Fruit fly (Drosophila melanogaster) whole organism, pupa: ENCODE results near the gene Capr.
A peak's percentile ranks its signal among the peaks of the same experiment; 100 is the strongest.

ENCODE experiments used
- CG10348 ChIP-seq: fragments of 200-800 bp; sonication (Bioruptor generic); IDR thresholded peaks from 2 replicates; pipeline ENCODE4 v1.3.6; 2022; ENCODE audit warnings: missing biosample characterization, missing genetic modification characterization
- CG12605 ChIP-seq: fragments of 200-800 bp; sonication (Bioruptor generic); IDR thresholded peaks from 2 replicates; pipeline ENCODE4 v1.3.6; 2022; ENCODE audit warnings: missing biosample characterization, missing genetic modification characterization
- CG13204 ChIP-seq: fragments of 200-800 bp; sonication (Bioruptor generic); optimal IDR thresholded peaks from 2 replicates; lab custom pipeline; 2018; ENCODE audit warnings: missing biosample characterization, mild to moderate bottlenecking, missing genetic modification characterization, moderate library complexity
- CG14655 ChIP-seq: fragments of 200-800 bp; sonication (Bioruptor generic); optimal IDR thresholded peaks from 3 replicates; lab custom pipeline; 2017; ENCODE audit warnings: mild to moderate bottlenecking, missing biosample characterization, missing genetic modification reagents, missing genetic modification characterization
- CG15710 ChIP-seq: fragments of 200-800 bp; sonication (Bioruptor generic); optimal IDR thresholded peaks from 2 replicates; lab custom pipeline; 2018; ENCODE audit warnings: missing biosample characterization, mild to moderate bottlenecking, missing genetic modification characterization, moderate library complexity
- CG17806 ChIP-seq: fragments of 200-800 bp; sonication (Bioruptor generic); optimal IDR thresholded peaks from 2 replicates; lab custom pipeline; 2018; ENCODE audit warnings: missing biosample characterization, mild to moderate bottlenecking, missing genetic modification characterization, moderate library complexity
- CG32121 ChIP-seq: fragments of 200-800 bp; sonication (Bioruptor generic); IDR thresholded peaks from 2 replicates; pipeline ENCODE4 v1.3.6; 2022; ENCODE audit warnings: missing biosample characterization, missing genetic modification characterization
- CG34367 ChIP-seq: fragments of 200-800 bp; sonication (Bioruptor generic); optimal IDR thresholded peaks from 2 replicates; lab custom pipeline; 2018; ENCODE audit warnings: missing biosample characterization, mild to moderate bottlenecking, missing genetic modification characterization
- CG4496 ChIP-seq: fragments of 200-800 bp; sonication (Bioruptor generic); IDR thresholded peaks from 3 replicates; pipeline ENCODE4 v1.3.6; 2022; ENCODE audit warnings: missing biosample characterization, missing genetic modification characterization
- CG8159 ChIP-seq: fragments of 200-800 bp; sonication (Bioruptor generic); optimal IDR thresholded peaks from 3 replicates; lab custom pipeline; 2018; ENCODE audit warnings: missing biosample characterization, mild to moderate bottlenecking, missing genetic modification characterization, moderate library complexity
- CG8301 ChIP-seq: fragments of 200-800 bp; sonication (Bioruptor generic); optimal IDR thresholded peaks from 2 replicates; lab custom pipeline; 2018; ENCODE audit warnings: missing biosample characterization, mild to moderate bottlenecking, missing genetic modification characterization
- CG9948 ChIP-seq: fragments of 200-800 bp; sonication (Bioruptor generic); optimal IDR thresholded peaks from 2 replicates; lab custom pipeline; 2018; ENCODE audit warnings: missing biosample characterization, mild to moderate bottlenecking, missing genetic modification characterization, moderate library complexity
- D1 ChIP-seq: fragments of 200-800 bp; sonication (Bioruptor generic); optimal IDR thresholded peaks from 2 replicates; lab custom pipeline; 2018; ENCODE audit warnings: missing biosample characterization, mild to moderate bottlenecking, missing genetic modification characterization, moderate library complexity
- EcR ChIP-seq: fragments of 200-800 bp; sonication (Bioruptor generic); optimal IDR thresholded peaks from 3 replicates; lab custom pipeline; 2019; ENCODE audit warnings: missing biosample characterization, missing genetic modification characterization, mild to moderate bottlenecking, moderate library complexity, missing genetic modification reagents
- Ets98B ChIP-seq: fragments of 200-800 bp; sonication (Bioruptor generic); IDR thresholded peaks from 2 replicates; pipeline ENCODE4 v1.3.6; 2022; ENCODE audit warnings: missing biosample characterization, missing genetic modification characterization
- Pif1A ChIP-seq: fragments of 200-800 bp; sonication (Bioruptor generic); optimal IDR thresholded peaks from 3 replicates; lab custom pipeline; 2016; ENCODE audit warnings: missing biosample characterization, missing genetic modification characterization
- Pif1B ChIP-seq: fragments of 200-800 bp; sonication (Bioruptor generic); optimal IDR thresholded peaks from 3 replicates; lab custom pipeline; 2016; ENCODE audit warnings: missing biosample characterization, missing genetic modification characterization
- Snoo ChIP-seq: fragments of 200-800 bp; sonication (Bioruptor generic); optimal IDR thresholded peaks from 3 replicates; lab custom pipeline; 2017; ENCODE audit warnings: missing biosample characterization, mild to moderate bottlenecking, missing genetic modification characterization, inconsistent platforms
- fd96Ca ChIP-seq: fragments of 200-800 bp; sonication (Bioruptor generic); IDR thresholded peaks from 3 replicates; pipeline ENCODE4 v1.3.6; 2022; ENCODE audit warnings: missing biosample characterization, missing genetic modification characterization
- gl ChIP-seq: fragments of 200-800 bp; sonication (Bioruptor generic); optimal IDR thresholded peaks from 2 replicates; lab custom pipeline; 2018; ENCODE audit warnings: missing biosample characterization, mild to moderate bottlenecking, missing genetic modification characterization
- rn ChIP-seq: fragments of 200-800 bp; sonication (Bioruptor generic); IDR thresholded peaks from 2 replicates; pipeline ENCODE4 v1.3.6; 2022; ENCODE audit warnings: missing biosample characterization, missing genetic modification characterization

Gene Capr

dm6 chr3L:18628458-18628857 is 44.7 kb downstream of the Capr start:
- no peak for TF ChIP-seq CG4496
- TF ChIP-seq CG8159 (tag; lab: Kevin White, UChicago) = no peak
- no peak for TF ChIP-seq CG15710
- no peak for TF ChIP-seq Pif1A (GFP tag; lab: Kevin White, UChicago)
- TF ChIP-seq CG13204 (GFP tag; lab: Kevin White, UChicago) = no peak
- no peak for TF ChIP-seq CG34367
- no peak for TF ChIP-seq CG12605 (GFP tag; lab: Robert Waterston, UW)
- no peak for TF ChIP-seq gl (tag; lab: Kevin White, UChicago)
- TF ChIP-seq CG17806 = no peak
- no peak for TF ChIP-seq CG9948 (tag; lab: Kevin White, UChicago)
- no peak for TF ChIP-seq D1 (tag; lab: Kevin White, UChicago)
- no peak; the same call in 2 of the 3 replicates for TF ChIP-seq fd96Ca (GFP tag; lab: Robert Waterston, UW)

dm6 chr3L:18627657-18628455 is 45.3 kb downstream of the Capr start:
- TF ChIP-seq Ets98B (no peak), Pif1B (GFP tag; lab: Kevin White, UChicago) (no peak), CG8301 (tag; lab: Kevin White, UChicago) (peak; percentile 66), CG13204 (GFP tag; lab: Kevin White, UChicago) (peak; percentile 58), rn (GFP tag; lab: Robert Waterston, UW) (no peak), Pif1A (GFP tag; lab: Kevin White, UChicago) (no peak), CG34367 (no peak), fd96Ca (GFP tag; lab: Robert Waterston, UW) (no peak; the same call in 2 of the 3 replicates), CG14655 (GFP tag; lab: Kevin White, UChicago) (peak; percentile 73), CG12605 (GFP tag; lab: Robert Waterston, UW) (peak; percentile 13; the same call in 1 of the 2 replicates)

dm6 chr3L:18626451-18627079 is 46.6 kb downstream of the Capr start:
- TF ChIP-seq rn (GFP tag; lab: Robert Waterston, UW) (0 out of 2 replicates have a peak, but pooled peaks have one; percentile 7), CG8301 (tag; lab: Kevin White, UChicago) (peak; percentile 42), CG15710 (no peak), EcR (no peak), CG9948 (tag; lab: Kevin White, UChicago) (peak; percentile 2), Ets98B (peak; percentile 55), CG10348 (no peak), gl (tag; lab: Kevin White, UChicago) (no peak), Snoo (tag; lab: Kevin White, UChicago) (no peak), CG13204 (GFP tag; lab: Kevin White, UChicago) (no peak), CG12605 (GFP tag; lab: Robert Waterston, UW) (peak; percentile 30; the same call in 1 of the 2 replicates), CG17806 (no peak), CG8159 (tag; lab: Kevin White, UChicago) (no peak), CG34367 (no peak), Pif1A (GFP tag; lab: Kevin White, UChicago) (peak; percentile 49), Pif1B (GFP tag; lab: Kevin White, UChicago) (no peak), CG14655 (GFP tag; lab: Kevin White, UChicago) (peak; percentile 44), D1 (tag; lab: Kevin White, UChicago) (no peak), CG32121 (peak; percentile 72), CG4496 (peak; percentile 66; the same call in 1 of the 3 replicates), fd96Ca (GFP tag; lab: Robert Waterston, UW) (peak; percentile 61; the same call in 1 of the 3 replicates)
- TF ChIP-seq, all 21 proteins: peak for 10

dm6 chr3L:18625786-18626185 is 47.3 kb downstream of the Capr start, which contains the start of gene MYPT-75D:
MYPT-75D (plus strand) TSS chr3L:18625959.
- peak; percentile 22; the same call in 1 of the 2 replicates for TF ChIP-seq CG12605 (GFP tag; lab: Robert Waterston, UW)
- peak; percentile 9; the same call in 1 of the 2 replicates for TF ChIP-seq Ets98B
- TF ChIP-seq EcR = peak; percentile 3
- TF ChIP-seq CG14655 (GFP tag; lab: Kevin White, UChicago) = no peak
- TF ChIP-seq CG4496 = no peak

- TF ChIP-seq CG9948 (tag; lab: Kevin White, UChicago) (no peak), fd96Ca (GFP tag; lab: Robert Waterston, UW) (no peak), CG12605 (GFP tag; lab: Robert Waterston, UW) (no peak)
Measured at dm6 chr3L:18622422-18622739, 50.7 kb downstream of the Capr start, which contains the start of gene bora. bora (plus strand) TSS chr3L:18622692.

dm6 chr3L:18621735-18622421 is 51.2 kb downstream of the Capr start, which contains the start of gene not:
not (minus strand) TSS chr3L:18622129.
- TF ChIP-seq CG4496 (peak; percentile 9; the same call in 1 of the 3 replicates), Snoo (tag; lab: Kevin White, UChicago) (no peak), D1 (tag; lab: Kevin White, UChicago) (no peak), CG17806 (no peak), Pif1B (GFP tag; lab: Kevin White, UChicago) (no peak), CG10348 (no peak), CG12605 (GFP tag; lab: Robert Waterston, UW) (0 out of 2 replicates have a peak, but pooled peaks have one; percentile 5), CG13204 (GFP tag; lab: Kevin White, UChicago) (peak; percentile 41), CG8301 (tag; lab: Kevin White, UChicago) (no peak), CG32121 (no peak), Ets98B (no peak; the same call in 1 of the 2 replicates), rn (GFP tag; lab: Robert Waterston, UW) (no peak), CG14655 (GFP tag; lab: Kevin White, UChicago) (peak; percentile 20)
